Worm (Caenorhabditis elegans) whole organism, L1 larva: ENCODE results near the gene F43C11.12.

ENCODE experiments used
- C16A3.4 ChIP-seq: fragments of 150-350 bp; optimal IDR thresholded peaks from 2 replicates; lab custom pipeline; 2014; ENCODE audit warnings: missing biosample characterization, missing genetic modification characterization
- C34B4.2 ChIP-seq: sonication (generic microtip); optimal IDR thresholded peaks from 2 replicates; lab custom pipeline; 2017; ENCODE audit warnings: mild to moderate bottlenecking, missing genetic modification characterization, missing compliant biosample characterization
- F16B12.6 ChIP-seq: fragments of 150-350 bp; optimal IDR thresholded peaks from 2 replicates; lab custom pipeline; 2014; ENCODE audit warnings: missing biosample characterization, missing genetic modification characterization
- Y116A8C.19 ChIP-seq: sonication (generic microtip); optimal IDR thresholded peaks from 2 replicates; lab custom pipeline; 2016; ENCODE audit warnings: missing compliant biosample characterization, missing genetic modification characterization, borderline replicate concordance
- aha-1 ChIP-seq: fragments of 150-350 bp; optimal IDR thresholded peaks from 2 replicates; lab custom pipeline; 2014; ENCODE audit warnings: missing biosample characterization, missing genetic modification characterization
- aly-2 ChIP-seq: fragments of 150-350 bp; optimal IDR thresholded peaks from 2 replicates; lab custom pipeline; 2014; ENCODE audit warnings: missing biosample characterization, missing genetic modification characterization
- blmp-1 ChIP-seq: fragments of 150-350 bp; optimal IDR thresholded peaks from 2 replicates; lab custom pipeline; 2014; ENCODE audit warnings: missing biosample characterization, missing genetic modification characterization
- ceh-8 ChIP-seq: fragments of 200-800 bp; sonication (Bioruptor generic); optimal IDR thresholded peaks from 2 replicates; lab custom pipeline; 2018; ENCODE audit warnings: mild to moderate bottlenecking, missing genetic modification characterization, moderate library complexity, missing compliant biosample characterization
- ceh-82 ChIP-seq, 3 experiments: fragments of 150-350 bp in 1 of 3; sonication (generic microtip) in 2 of 3; optimal IDR thresholded peaks; 2 replicates each; lab custom pipeline; 2014 to 2017; ENCODE audit warnings: missing biosample characterization in 3 of 3, missing genetic modification characterization in 3 of 3
- ceh-88 ChIP-seq: fragments of 200-800 bp; sonication (Bioruptor generic); IDR thresholded peaks from 2 replicates; pipeline ENCODE4 v1.3.6; 2022; ENCODE audit warnings: missing genetic modification characterization, missing compliant biosample characterization
- ceh-90 ChIP-seq: sonication (generic microtip); optimal IDR thresholded peaks from 2 replicates; lab custom pipeline; 2016; ENCODE audit warnings: missing genetic modification characterization, missing compliant biosample characterization
- dpl-1 ChIP-seq, 3 experiments: fragments of 150-350 bp in 2 of 3; sonication (generic microtip) in 1 of 3; optimal IDR thresholded peaks; 2 replicates each; lab custom pipeline; 2014 to 2017; ENCODE audit warnings: missing biosample characterization in 3 of 3, missing genetic modification characterization in 3 of 3, missing genetic modification reagents in 3 of 3
- efl-1 ChIP-seq, 4 experiments: fragments of 150-350 bp; optimal IDR thresholded peaks in 3 of 4; peaks in 1 of 4; 1 replicate in 1 of 4; 2 replicates in 3 of 4; lab custom pipeline; 2014; ENCODE audit warnings: missing biosample characterization in 2 of 4, missing genetic modification characterization in 2 of 4, missing genetic modification reagents in 2 of 4
- egl-27 ChIP-seq, 2 experiments: fragments of 150-350 bp in 1 of 2; sonication (generic microtip); optimal IDR thresholded peaks; 3 replicates each; lab custom pipeline; 2017 to 2018; ENCODE audit warnings: missing biosample characterization in 2 of 2, missing genetic modification characterization in 2 of 2, missing genetic modification reagents in 2 of 2
- elt-2 ChIP-seq: sonication (generic microtip); optimal IDR thresholded peaks from 2 replicates; lab custom pipeline; 2016; ENCODE audit warnings: missing genetic modification characterization, mild to moderate bottlenecking, inconsistent platforms, missing compliant biosample characterization, missing genetic modification reagents
- ets-5 ChIP-seq: fragments of 200-800 bp; sonication (Bioruptor generic); IDR thresholded peaks from 2 replicates; pipeline ENCODE4 v1.3.6; 2022; ENCODE audit warnings: missing genetic modification characterization, missing compliant biosample characterization
- fos-1 ChIP-seq: fragments of 150-350 bp; optimal IDR thresholded peaks from 2 replicates; lab custom pipeline; 2014; ENCODE audit warnings: missing biosample characterization, missing genetic modification characterization
- irx-1 ChIP-seq: sonication (generic microtip); optimal IDR thresholded peaks from 2 replicates; lab custom pipeline; 2016; ENCODE audit warnings: missing genetic modification characterization, missing compliant biosample characterization
- isw-1 ChIP-seq: fragments of 200-800 bp; sonication (Bioruptor generic); IDR thresholded peaks from 2 replicates; pipeline ENCODE4 v1.3.6; 2022; ENCODE audit warnings: missing genetic modification characterization, missing compliant biosample characterization
- jun-1 ChIP-seq: fragments of 150-350 bp; optimal IDR thresholded peaks from 2 replicates; lab custom pipeline; 2014; ENCODE audit warnings: missing biosample characterization, missing genetic modification reagents, missing genetic modification characterization
- lin-13 ChIP-seq: fragments of 150-350 bp; optimal IDR thresholded peaks from 2 replicates; lab custom pipeline; 2014; ENCODE audit warnings: missing biosample characterization, missing genetic modification reagents, missing genetic modification characterization
- lin-14 ChIP-seq: fragments of 200-800 bp; sonication (Bioruptor generic); optimal IDR thresholded peaks from 2 replicates; lab custom pipeline; 2018; ENCODE audit warnings: mild to moderate bottlenecking, missing genetic modification characterization, moderate library complexity, missing compliant biosample characterization
- lin-35 ChIP-seq, 2 experiments: fragments of 150-350 bp; optimal IDR thresholded peaks; 2 replicates each; lab custom pipeline; 2014; ENCODE audit warnings: missing biosample characterization in 2 of 2, missing genetic modification characterization in 2 of 2, missing genetic modification reagents in 2 of 2
- lin-39 ChIP-seq: fragments of 150-350 bp; optimal IDR thresholded peaks from 2 replicates; lab custom pipeline; 2014; ENCODE audit warnings: missing biosample characterization, missing genetic modification reagents, missing genetic modification characterization
- lsy-2 ChIP-seq, 2 experiments: fragments of 150-350 bp; optimal IDR thresholded peaks; 2 replicates each; lab custom pipeline; 2014; ENCODE audit warnings: missing biosample characterization in 2 of 2, missing genetic modification characterization in 2 of 2
- mab-9 ChIP-seq: fragments of 200-800 bp; sonication (Bioruptor generic); IDR thresholded peaks from 2 replicates; pipeline ENCODE4 v1.3.6; 2022; ENCODE audit warnings: missing genetic modification reagents, missing genetic modification characterization, missing compliant biosample characterization
- mdl-1 ChIP-seq, 2 experiments: fragments of 150-350 bp; optimal IDR thresholded peaks; 2 replicates each; lab custom pipeline; 2014 to 2017; ENCODE audit warnings: missing biosample characterization in 2 of 2, missing genetic modification characterization in 2 of 2, inconsistent platforms in 1 of 2
- mep-1 ChIP-seq: fragments of 150-350 bp; optimal IDR thresholded peaks from 2 replicates; lab custom pipeline; 2014; ENCODE audit warnings: missing biosample characterization, missing genetic modification characterization
- nhr-19 ChIP-seq: fragments of 200-800 bp; sonication (Bioruptor generic); conservative IDR thresholded peaks from 2 replicates; pipeline ENCODE4 v1.3.6; 2022; ENCODE audit warnings: missing genetic modification characterization, missing compliant biosample characterization
- nhr-28 ChIP-seq: fragments of 150-350 bp; optimal IDR thresholded peaks from 2 replicates; lab custom pipeline; 2014; ENCODE audit warnings: missing biosample characterization, missing genetic modification characterization
- nhr-76 ChIP-seq: sonication (generic microtip); optimal IDR thresholded peaks from 2 replicates; lab custom pipeline; 2017; ENCODE audit warnings: missing biosample characterization, missing genetic modification characterization
- pag-3 ChIP-seq: sonication (generic microtip); optimal IDR thresholded peaks from 2 replicates; lab custom pipeline; 2017; ENCODE audit warnings: missing genetic modification characterization, mild to moderate bottlenecking, missing compliant biosample characterization, antibody characterized with exemption, borderline replicate concordance; ENCODE audit not compliant: insufficient read depth
- pqm-1 ChIP-seq: sonication (generic microtip); optimal IDR thresholded peaks from 3 replicates; lab custom pipeline; 2017; ENCODE audit warnings: missing biosample characterization, missing genetic modification characterization
- rnt-1 ChIP-seq: sonication (generic microtip); optimal IDR thresholded peaks from 2 replicates; lab custom pipeline; 2016; ENCODE audit warnings: mild to moderate bottlenecking, missing genetic modification characterization, moderate library complexity, missing compliant biosample characterization
- skn-1 ChIP-seq: fragments of 150-350 bp; optimal IDR thresholded peaks from 2 replicates; lab custom pipeline; 2014; ENCODE audit warnings: missing biosample characterization, missing genetic modification characterization
- snu-23 ChIP-seq: sonication (generic microtip); optimal IDR thresholded peaks from 2 replicates; lab custom pipeline; 2016; ENCODE audit warnings: missing genetic modification characterization, missing compliant biosample characterization
- sptf-1 ChIP-seq: fragments of 150-350 bp; optimal IDR thresholded peaks from 2 replicates; lab custom pipeline; 2014; ENCODE audit warnings: missing biosample characterization, missing genetic modification characterization
- swsn-7 ChIP-seq: sonication (generic microtip); optimal IDR thresholded peaks from 2 replicates; lab custom pipeline; 2016; ENCODE audit warnings: missing genetic modification characterization, missing compliant biosample characterization
- tlp-1 ChIP-seq: fragments of 150-350 bp; optimal IDR thresholded peaks from 2 replicates; lab custom pipeline; 2014; ENCODE audit warnings: missing biosample characterization, missing genetic modification characterization
- unc-30 ChIP-seq: sonication (generic microtip); optimal IDR thresholded peaks from 2 replicates; lab custom pipeline; 2017; ENCODE audit warnings: missing biosample characterization, missing genetic modification characterization
- unc-62 ChIP-seq: fragments of 150-350 bp; optimal IDR thresholded peaks from 2 replicates; lab custom pipeline; 2014; ENCODE audit warnings: missing biosample characterization, missing genetic modification reagents, missing genetic modification characterization
- unc-86 ChIP-seq: sonication (generic microtip); optimal IDR thresholded peaks from 2 replicates; lab custom pipeline; 2016; ENCODE audit warnings: missing genetic modification characterization, missing compliant biosample characterization
- unc-98 ChIP-seq: fragments of 200-800 bp; sonication (Bioruptor generic); IDR thresholded peaks from 2 replicates; pipeline ENCODE4 v1.3.6; 2022; ENCODE audit warnings: missing genetic modification characterization, missing compliant biosample characterization
- vab-15 ChIP-seq: sonication (generic microtip); optimal IDR thresholded peaks from 2 replicates; lab custom pipeline; 2017; ENCODE audit warnings: missing genotype, mild to moderate bottlenecking, missing genetic modification characterization, missing compliant biosample characterization
- zag-1 ChIP-seq: fragments of 150-350 bp; optimal IDR thresholded peaks from 2 replicates; lab custom pipeline; 2014; ENCODE audit warnings: missing biosample characterization, missing genetic modification characterization
- zip-4 ChIP-seq: fragments of 200-800 bp; sonication (Bioruptor generic); optimal IDR thresholded peaks from 2 replicates; lab custom pipeline; 2018; ENCODE audit warnings: mild to moderate bottlenecking, missing genetic modification characterization, moderate library complexity, missing compliant biosample characterization
- ztf-11 ChIP-seq, 2 experiments: sonication (generic microtip); optimal IDR thresholded peaks; 2 replicates each; lab custom pipeline; 2016 to 2017; ENCODE audit warnings: missing genetic modification characterization in 2 of 2, missing biosample characterization in 1 of 2, missing compliant biosample characterization in 1 of 2
- ztf-4 ChIP-seq: fragments of 150-350 bp; optimal IDR thresholded peaks from 2 replicates; lab custom pipeline; 2014; ENCODE audit warnings: missing biosample characterization, missing genetic modification characterization

Gene F43C11.12

ce11 chrII:2340974-2341373 is 25.5 kb downstream of the F43C11.12 start:
- peak; percentile 35 for TF ChIP-seq mep-1 (tag; lab: Kevin White, UChicago)
- peak; percentile 34 to 44 for TF ChIP-seq efl-1 (optimal IDR thresholded peaks at IDR 0.05; lab: Kevin White, UChicago)
- peak; percentile 18 to 20 for TF ChIP-seq efl-1 (GFP tag; optimal IDR thresholded peaks at IDR 0.05 in 1 of 2; lab: Kevin White, UChicago)
- TF ChIP-seq lin-39 (tag; lab: Kevin White, UChicago) = no peak
- TF ChIP-seq F16B12.6 (tag; lab: Kevin White, UChicago) = peak; percentile 4
- TF ChIP-seq skn-1 (tag; lab: Kevin White, UChicago) = no peak
- no peak for TF ChIP-seq nhr-76 (tag; lab: Kevin White, UChicago)
- peak; percentile 61 for TF ChIP-seq lin-14 (GFP tag; lab: Kevin White, UChicago)
- peak; percentile 10 to 23 for TF ChIP-seq lin-35 (GFP tag; optimal IDR thresholded peaks at IDR 0.05; lab: Kevin White, UChicago)
- TF ChIP-seq snu-23 (GFP tag; lab: Kevin White, UChicago) = peak; percentile 6
- TF ChIP-seq unc-86 = no peak
- TF ChIP-seq lsy-2 (tag; optimal IDR thresholded peaks at IDR 0.05; lab: Kevin White, UChicago) = peak in 1 of 2 experiments; percentile 10
- no peak for TF ChIP-seq ztf-4 (tag; lab: Kevin White, UChicago)
- no peak for TF ChIP-seq ceh-8 (GFP tag; lab: Kevin White, UChicago)
- TF ChIP-seq irx-1 (tag; lab: Kevin White, UChicago) = no peak
- peak; percentile 78 for TF ChIP-seq rnt-1 (tag; lab: Kevin White, UChicago)
- TF ChIP-seq C34B4.2 (tag; lab: Kevin White, UChicago) = no peak
- no peak for TF ChIP-seq nhr-28 (tag; lab: Kevin White, UChicago)
- TF ChIP-seq, all 84 proteins: peak for 8

DNA sequence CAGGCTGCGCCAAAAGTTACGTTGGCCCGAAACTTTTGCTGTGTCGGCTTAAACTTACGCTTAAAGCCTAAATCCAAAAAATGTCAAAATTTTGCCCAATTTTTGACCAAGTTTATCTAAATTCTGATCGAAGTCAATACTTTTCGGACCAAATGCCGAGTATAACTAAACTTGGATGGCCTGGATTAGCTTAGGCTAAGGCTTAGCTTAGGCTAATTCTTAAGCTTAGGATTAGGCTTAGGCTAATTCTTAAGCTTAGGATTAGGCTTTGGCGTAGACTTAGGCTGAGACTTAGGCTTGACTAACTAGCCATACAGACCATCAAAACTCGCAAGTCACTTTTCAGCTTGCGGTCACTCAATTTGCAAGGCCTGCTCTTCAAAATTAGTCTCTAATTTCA is 30.3 kb downstream of the F43C11.12 start:
- no peak for TF ChIP-seq egl-27 (tag; optimal IDR thresholded peaks at IDR 0.05; lab: Kevin White, UChicago)
- TF ChIP-seq dpl-1 (GFP tag; optimal IDR thresholded peaks at IDR 0.05; lab: Kevin White, UChicago) = no peak
- TF ChIP-seq unc-98 (GFP tag; lab: Robert Waterston, UW) = no peak
- TF ChIP-seq ztf-11 (tag; optimal IDR thresholded peaks at IDR 0.05; lab: Kevin White, UChicago) = no peak
- TF ChIP-seq unc-30 (tag; lab: Kevin White, UChicago) = no peak
- TF ChIP-seq aha-1 (tag; lab: Kevin White, UChicago) = no peak
- no peak for TF ChIP-seq sptf-1
- TF ChIP-seq jun-1 (tag; lab: Kevin White, UChicago) = no peak
- TF ChIP-seq snu-23 (GFP tag; lab: Kevin White, UChicago) = no peak
- no peak for TF ChIP-seq pqm-1 (tag; lab: Kevin White, UChicago)
- no peak for TF ChIP-seq unc-86
- no peak for TF ChIP-seq Y116A8C.19 (tag; lab: Kevin White, UChicago)
- TF ChIP-seq ets-5 (GFP tag; lab: Robert Waterston, UW) = no peak
- no peak for TF ChIP-seq ceh-82 (tag; optimal IDR thresholded peaks at IDR 0.05; lab: Kevin White, UChicago)
- no peak for TF ChIP-seq ceh-90 (tag; lab: Kevin White, UChicago)
- no peak for TF ChIP-seq mep-1 (tag; lab: Kevin White, UChicago)
- no peak for TF ChIP-seq pag-3 (tag; lab: Kevin White, UChicago)
- no peak for TF ChIP-seq unc-62
- TF ChIP-seq lin-13 (GFP tag; lab: Kevin White, UChicago) = no peak

- TF ChIP-seq mdl-1 (tag; optimal IDR thresholded peaks at IDR 0.05; lab: Kevin White, UChicago) = no peak
- TF ChIP-seq nhr-28 (tag; lab: Kevin White, UChicago) = no peak
- TF ChIP-seq swsn-7 (tag; lab: Kevin White, UChicago) = no peak
- no peak for TF ChIP-seq ceh-88 (GFP tag; lab: Robert Waterston, UW)
- TF ChIP-seq unc-62 = no peak
- TF ChIP-seq fos-1 (tag; lab: Kevin White, UChicago) = no peak
- no peak for TF ChIP-seq aha-1 (tag; lab: Kevin White, UChicago)
- TF ChIP-seq C16A3.4 = no peak
- no peak for TF ChIP-seq isw-1 (GFP tag; lab: Robert Waterston, UW)
- TF ChIP-seq zip-4 = no peak
- no peak for TF ChIP-seq aly-2 (tag; lab: Kevin White, UChicago)
- no peak for TF ChIP-seq zag-1 (tag; lab: Kevin White, UChicago)
- no peak for TF ChIP-seq jun-1 (tag; lab: Kevin White, UChicago)
- TF ChIP-seq dpl-1 (GFP tag; optimal IDR thresholded peaks at IDR 0.05; lab: Kevin White, UChicago) = no peak
- TF ChIP-seq lsy-2 (tag; optimal IDR thresholded peaks at IDR 0.05; lab: Kevin White, UChicago) = no peak
- no peak for TF ChIP-seq nhr-19 (GFP tag; lab: Robert Waterston, UW)
- peak; percentile 73 for TF ChIP-seq elt-2
- TF ChIP-seq lin-35 (GFP tag; optimal IDR thresholded peaks at IDR 0.05; lab: Kevin White, UChicago) = peak in 1 of 2 experiments; percentile 20
- no peak for TF ChIP-seq ztf-4 (tag; lab: Kevin White, UChicago)
- no peak for TF ChIP-seq vab-15 (tag; lab: Kevin White, UChicago)
- no peak for TF ChIP-seq mab-9 (GFP tag; lab: Robert Waterston, UW)
- TF ChIP-seq tlp-1 (tag; lab: Kevin White, UChicago) = no peak
- no peak for TF ChIP-seq efl-1 (optimal IDR thresholded peaks at IDR 0.05; lab: Kevin White, UChicago)
- peak in 1 of 2 experiments; percentile 71 for TF ChIP-seq efl-1 (GFP tag; optimal IDR thresholded peaks at IDR 0.05 in 1 of 2; lab: Kevin White, UChicago)
- TF ChIP-seq blmp-1 (tag; lab: Kevin White, UChicago) = no peak
Measured at ce11 chrII:2335572-2335971, 31.0 kb downstream of the F43C11.12 start, which contains the start of gene F43C11.7. Gene F43C11.7 (plus strand): TSS chrII:2335897.
